Fruit fly (Drosophila melanogaster) whole organism, embryonic: ENCODE measurements around the gene eIF3d2.
A peak's percentile ranks its signal among the peaks of the same experiment; 100 is the strongest.

Experiments
- CG10979 ChIP-seq: fragments of 200-800 bp; sonication (Bioruptor generic); optimal IDR thresholded peaks from 2 replicates; lab custom pipeline; 2018; ENCODE audit warnings: missing biosample characterization, mild to moderate bottlenecking, missing genetic modification characterization, moderate library complexity
- CG11247 ChIP-seq: fragments of 200-800 bp; sonication (Bioruptor generic); IDR thresholded peaks from 2 replicates; pipeline ENCODE4 v1.3.6; 2022; ENCODE audit warnings: missing biosample characterization, missing genetic modification characterization
- CG11695 ChIP-seq: fragments of 200-800 bp; sonication (Bioruptor generic); IDR thresholded peaks from 3 replicates; pipeline ENCODE4 v1.3.6; 2022; ENCODE audit warnings: missing biosample characterization, missing genetic modification characterization
- CG12236 ChIP-seq: fragments of 200-800 bp; sonication (Bioruptor generic); optimal IDR thresholded peaks from 2 replicates; lab custom pipeline; 2016; ENCODE audit warnings: missing biosample characterization, missing genetic modification characterization
- CG12744 ChIP-seq: fragments of 200-800 bp; sonication (Bioruptor generic); optimal IDR thresholded peaks from 2 replicates; lab custom pipeline; 2016; ENCODE audit warnings: missing biosample characterization, missing genetic modification characterization
- CG14441 ChIP-seq: fragments of 200-800 bp; sonication (Bioruptor generic); IDR thresholded peaks from 2 replicates; pipeline ENCODE4 v1.3.6; 2022; ENCODE audit warnings: missing biosample characterization, missing genetic modification characterization
- CG14860 ChIP-seq: fragments of 200-800 bp; sonication (Bioruptor generic); IDR thresholded peaks from 3 replicates; pipeline ENCODE4 v1.3.6; 2022; ENCODE audit warnings: missing biosample characterization, missing genetic modification characterization; ENCODE audit not compliant: partially characterized antibody
- CG15479 ChIP-seq: fragments of 200-800 bp; sonication (Bioruptor generic); optimal IDR thresholded peaks from 3 replicates; lab custom pipeline; 2019; ENCODE audit warnings: missing biosample characterization, mild to moderate bottlenecking, missing genetic modification characterization, moderate library complexity
- CG17802 ChIP-seq: fragments of 200-800 bp; sonication (Bioruptor generic); optimal IDR thresholded peaks from 2 replicates; lab custom pipeline; 2018; ENCODE audit warnings: missing biosample characterization, mild to moderate bottlenecking, missing genetic modification characterization, moderate library complexity
- CG18599 ChIP-seq: fragments of 200-800 bp; sonication (Bioruptor generic); optimal IDR thresholded peaks from 3 replicates; lab custom pipeline; 2017; ENCODE audit warnings: missing biosample characterization, missing genetic modification characterization, mild to moderate bottlenecking, moderate library complexity, missing genetic modification reagents
- CG3281 ChIP-seq: fragments of 200-800 bp; sonication (Bioruptor generic); optimal IDR thresholded peaks from 3 replicates; lab custom pipeline; 2017; ENCODE audit warnings: missing biosample characterization, mild to moderate bottlenecking, missing genetic modification characterization
- CG33557 ChIP-seq: fragments of 200-800 bp; sonication (Bioruptor generic); optimal IDR thresholded peaks from 2 replicates; lab custom pipeline; 2019; ENCODE audit warnings: missing biosample characterization, mild to moderate bottlenecking, missing genetic modification characterization, moderate library complexity
- CG34224 ChIP-seq: fragments of 200-800 bp; sonication (Bioruptor generic); IDR thresholded peaks from 3 replicates; pipeline ENCODE4 v1.3.6; 2022; ENCODE audit warnings: missing biosample characterization, missing genetic modification characterization; ENCODE audit not compliant: partially characterized antibody
- CG4707 ChIP-seq: fragments of 200-800 bp; sonication (Bioruptor generic); optimal IDR thresholded peaks from 2 replicates; lab custom pipeline; 2018; ENCODE audit warnings: missing biosample characterization, mild to moderate bottlenecking, missing genetic modification characterization, moderate library complexity
- CG7372 ChIP-seq: fragments of 200-800 bp; sonication (Bioruptor generic); IDR thresholded peaks from 2 replicates; pipeline ENCODE4 v1.3.6; 2022; ENCODE audit warnings: missing biosample characterization, missing genetic modification characterization
- CG7928 ChIP-seq: fragments of 200-800 bp; sonication (Bioruptor generic); optimal IDR thresholded peaks from 2 replicates; lab custom pipeline; 2017; ENCODE audit warnings: missing biosample characterization, mild to moderate bottlenecking, missing genetic modification characterization
- CG7963 ChIP-seq: fragments of 200-800 bp; sonication (Bioruptor generic); IDR thresholded peaks from 3 replicates; pipeline ENCODE4 v1.3.6; 2022; ENCODE audit warnings: missing biosample characterization, missing genetic modification characterization; ENCODE audit not compliant: partially characterized antibody
- CG8388 ChIP-seq: fragments of 200-800 bp; sonication (Bioruptor generic); optimal IDR thresholded peaks from 2 replicates; lab custom pipeline; 2019; ENCODE audit warnings: missing biosample characterization, mild to moderate bottlenecking, missing genetic modification characterization, moderate library complexity
- CG9727 ChIP-seq: fragments of 200-800 bp; sonication (Bioruptor generic); optimal IDR thresholded peaks from 3 replicates; lab custom pipeline; 2017; ENCODE audit warnings: missing biosample characterization, mild to moderate bottlenecking, missing genetic modification characterization
- CkIIα-i1 ChIP-seq: fragments of 200-800 bp; sonication (Bioruptor generic); IDR thresholded peaks from 2 replicates; pipeline ENCODE4 v1.3.6; 2022; ENCODE audit warnings: missing biosample characterization, missing genetic modification characterization
- Eip74EF ChIP-seq, 2 experiments: fragments of 200-800 bp in 1 of 2; fragments of >200 bp in 1 of 2; sonication (Bioruptor generic) in 1 of 2; optimal IDR thresholded peaks; 2 replicates each; lab custom pipeline; 2017 to 2019; ENCODE audit warnings: missing biosample characterization in 2 of 2, missing genetic modification characterization in 2 of 2, mild to moderate bottlenecking in 1 of 2, moderate library complexity in 1 of 2
- HLH3B ChIP-seq: fragments of 200-800 bp; sonication (Bioruptor generic); IDR thresholded peaks from 2 replicates; pipeline ENCODE4 v1.3.6; 2022; ENCODE audit warnings: missing biosample characterization, missing genetic modification characterization
- Kr ChIP-seq: fragments of 200-800 bp; sonication (Bioruptor generic); optimal IDR thresholded peaks from 2 replicates; lab custom pipeline; 2017; ENCODE audit warnings: missing biosample characterization, mild to moderate bottlenecking, missing genetic modification characterization
- NC2α ChIP-seq: fragments of 200-800 bp; sonication (Bioruptor generic); optimal IDR thresholded peaks from 2 replicates; lab custom pipeline; 2016; ENCODE audit warnings: missing biosample characterization, missing genetic modification characterization
- Nf-YA ChIP-seq: fragments of 200-800 bp; sonication (Bioruptor generic); IDR thresholded peaks from 2 replicates; pipeline ENCODE4 v1.3.6; 2022; ENCODE audit warnings: missing biosample characterization, missing genetic modification characterization
- Oaz ChIP-seq: fragments of 200-800 bp; sonication (Bioruptor generic); IDR thresholded peaks from 2 replicates; pipeline ENCODE4 v1.3.6; 2022; ENCODE audit warnings: missing biosample characterization, missing genetic modification characterization
- Ptx1 ChIP-seq: fragments of 200-800 bp; sonication (Bioruptor generic); IDR thresholded peaks from 2 replicates; pipeline ENCODE4 v1.3.6; 2022; ENCODE audit warnings: missing biosample characterization, missing genetic modification characterization
- Sin3A ChIP-seq: fragments of >200 bp; optimal IDR thresholded peaks from 2 replicates; lab custom pipeline; 2018
- ac ChIP-seq: fragments of 200-800 bp; sonication (Bioruptor generic); optimal IDR thresholded peaks from 3 replicates; lab custom pipeline; 2017; ENCODE audit warnings: missing biosample characterization, mild to moderate bottlenecking, missing genetic modification characterization
- az2 ChIP-seq: fragments of 200-800 bp; sonication (Bioruptor generic); optimal IDR thresholded peaks from 3 replicates; lab custom pipeline; 2016; ENCODE audit warnings: missing biosample characterization, missing genetic modification characterization
- bbx ChIP-seq: fragments of 200-800 bp; sonication (Bioruptor generic); IDR thresholded peaks from 2 replicates; pipeline ENCODE4 v1.3.6; 2022; ENCODE audit warnings: missing biosample characterization, missing genetic modification characterization; ENCODE audit not compliant: partially characterized antibody
- bcd ChIP-seq: fragments of 200-800 bp; sonication (Bioruptor generic); optimal IDR thresholded peaks from 2 replicates; lab custom pipeline; 2017; ENCODE audit warnings: missing biosample characterization, mild to moderate bottlenecking, missing genetic modification characterization
- crc ChIP-seq: fragments of 200-800 bp; sonication (Bioruptor generic); optimal IDR thresholded peaks from 2 replicates; lab custom pipeline; 2016; ENCODE audit warnings: missing biosample characterization, missing genetic modification characterization
- dati ChIP-seq: fragments of 200-800 bp; sonication (Bioruptor generic); IDR thresholded peaks from 2 replicates; pipeline ENCODE4 v1.3.6; 2022; ENCODE audit warnings: missing biosample characterization, missing genetic modification characterization
- dpn ChIP-seq, 2 experiments: fragments of 200-800 bp; sonication (Bioruptor generic); optimal IDR thresholded peaks; 3 replicates each; lab custom pipeline; 2016; ENCODE audit warnings: missing biosample characterization in 2 of 2, missing genetic modification characterization in 2 of 2
- ems ChIP-seq: fragments of 200-800 bp; sonication (Bioruptor generic); optimal IDR thresholded peaks from 3 replicates; lab custom pipeline; 2016; ENCODE audit warnings: missing biosample characterization, missing genetic modification characterization
- ewg ChIP-seq: fragments of 200-800 bp; sonication (Bioruptor generic); optimal IDR thresholded peaks from 3 replicates; lab custom pipeline; 2017; ENCODE audit warnings: mild to moderate bottlenecking, missing biosample characterization, missing genetic modification reagents, missing genetic modification characterization
- gfzf ChIP-seq: fragments of 200-800 bp; sonication (Bioruptor generic); optimal IDR thresholded peaks from 2 replicates; lab custom pipeline; 2016; ENCODE audit warnings: missing biosample characterization, mild to moderate bottlenecking, missing genetic modification characterization, moderate library complexity
- gt ChIP-seq: fragments of 200-800 bp; sonication (Bioruptor generic); IDR thresholded peaks from 2 replicates; pipeline ENCODE4 v1.3.6; 2022; ENCODE audit warnings: missing biosample characterization, missing genetic modification characterization
- ham ChIP-seq: fragments of 200-800 bp; sonication (Bioruptor generic); IDR thresholded peaks from 2 replicates; pipeline ENCODE4 v1.3.6; 2022; ENCODE audit warnings: missing biosample characterization, missing genetic modification characterization
- klu ChIP-seq: fragments of 200-800 bp; sonication (Bioruptor generic); IDR thresholded peaks from 2 replicates; pipeline ENCODE4 v1.3.6; 2022; ENCODE audit warnings: missing biosample characterization, missing genetic modification characterization
- peb ChIP-seq: fragments of 200-800 bp; sonication (Bioruptor generic); IDR thresholded peaks from 2 replicates; pipeline ENCODE4 v1.3.6; 2022; ENCODE audit warnings: missing biosample characterization, missing genetic modification characterization
- pzg ChIP-seq: fragments of 200-800 bp; sonication (Bioruptor generic); optimal IDR thresholded peaks from 3 replicates; lab custom pipeline; 2018; ENCODE audit warnings: missing biosample characterization, mild to moderate bottlenecking, missing genetic modification characterization, moderate library complexity
- ranshi ChIP-seq: fragments of 200-800 bp; sonication (Bioruptor generic); IDR thresholded peaks from 2 replicates; pipeline ENCODE4 v1.3.6; 2022; ENCODE audit warnings: missing biosample characterization, missing genetic modification characterization
- schlank ChIP-seq: fragments of 200-800 bp; sonication (Bioruptor generic); optimal IDR thresholded peaks from 2 replicates; lab custom pipeline; 2018; ENCODE audit warnings: missing biosample characterization, mild to moderate bottlenecking, missing genetic modification characterization
- stc ChIP-seq: fragments of 200-800 bp; sonication (Bioruptor generic); IDR thresholded peaks from 2 replicates; pipeline ENCODE4 v1.3.6; 2022; ENCODE audit warnings: missing biosample characterization, missing genetic modification characterization
- tap ChIP-seq: fragments of 200-800 bp; optimal IDR thresholded peaks from 3 replicates; lab custom pipeline; 2019; ENCODE audit warnings: missing biosample characterization, mild to moderate bottlenecking, missing genetic modification characterization, moderate library complexity
- twi ChIP-seq: fragments of 200-800 bp; optimal IDR thresholded peaks from 2 replicates; lab custom pipeline; 2019; ENCODE audit warnings: missing biosample characterization, mild to moderate bottlenecking, missing genetic modification characterization, moderate library complexity
- zen2 ChIP-seq: fragments of 200-800 bp; sonication (Bioruptor generic); IDR thresholded peaks from 3 replicates; pipeline ENCODE4 v1.3.6; 2022; ENCODE audit warnings: missing biosample characterization, missing genetic modification characterization; ENCODE audit not compliant: partially characterized antibody

eIF3d2 gene

dm6 chr3R:12221366-12221916 lies 26.6 kb upstream of the eIF3d2 start, which contains the start of gene CG4860 (continued):
- TF ChIP-seq ac (GFP tag; lab: Kevin White, UChicago) (no peak), CG14860 (GFP tag; lab: Robert Waterston, UW) (no peak), CG4707 (GFP tag; lab: Kevin White, UChicago) (no peak), CG12744 (GFP tag; lab: Kevin White, UChicago) (peak; percentile 85), gt (GFP tag; lab: Robert Waterston, UW) (0 out of 2 replicates have a peak, but pooled peaks have one; percentile 14), bcd (peak; percentile 91), Oaz (GFP tag; lab: Robert Waterston, UW) (0 out of 2 replicates have a peak, but pooled peaks have one; percentile 16), Sin3A (lab: Kevin White, UChicago) (no peak), pzg (peak; percentile 5), tap (tag; lab: Kevin White, UChicago) (peak; percentile 63), ewg (GFP tag; lab: Kevin White, UChicago) (peak; percentile 58), CG8388 (GFP tag; lab: Kevin White, UChicago) (peak; percentile 82), Eip74EF (GFP tag; optimal IDR thresholded peaks at IDR 0.05; lab: Kevin White, UChicago) (no peak), ranshi (GFP tag; lab: Robert Waterston, UW) (peak; percentile 75; the same call in 1 of the 2 replicates), NC2α (peak; percentile 56), Ptx1 (peak; percentile 91), CG15479 (GFP tag; lab: Kevin White, UChicago) (no peak), CG7963 (GFP tag; lab: Robert Waterston, UW) (no peak), Nf-YA (GFP tag; lab: Robert Waterston, UW) (peak; percentile 68), CG34224 (GFP tag; lab: Robert Waterston, UW) (no peak), bbx (0 out of 2 replicates have a peak, but pooled peaks have one; percentile 20), ham (GFP tag; lab: Robert Waterston, UW) (0 out of 2 replicates have a peak, but pooled peaks have one; percentile 5), CG7928 (peak; percentile 57), dpn (GFP tag; optimal IDR thresholded peaks at IDR 0.05; lab: Kevin White, UChicago) (peak; percentile 89 to 92), gfzf (no peak), CG14441 (GFP tag; lab: Robert Waterston, UW) (peak; percentile 89), CG12236 (GFP tag; lab: Kevin White, UChicago) (peak; percentile 65), HLH3B (GFP tag; lab: Robert Waterston, UW) (peak; percentile 86), CG11695 (GFP tag; lab: Robert Waterston, UW) (peak; percentile 92), klu (peak; percentile 78), stc (peak; percentile 83), az2 (GFP tag; lab: Kevin White, UChicago) (peak; percentile 91), ems (GFP tag; lab: Kevin White, UChicago) (peak; percentile 85), CG11247 (GFP tag; lab: Robert Waterston, UW) (peak; percentile 88), CG9727 (GFP tag; lab: Kevin White, UChicago) (peak; percentile 79), twi (tag; lab: Kevin White, UChicago) (no peak), peb (GFP tag; lab: Robert Waterston, UW) (peak; percentile 36; the same call in 1 of the 2 replicates), CG7372 (peak; percentile 87), CkIIα-i1 (GFP tag; lab: Robert Waterston, UW) (no peak), CG3281 (peak; percentile 89), Kr (GFP tag; lab: Kevin White, UChicago) (no peak), CG18599 (GFP tag; lab: Kevin White, UChicago) (peak; percentile 89), zen2 (GFP tag; lab: Robert Waterston, UW) (no peak), CG17802 (tag; lab: Kevin White, UChicago) (no peak), CG10979 (peak; percentile 76), schlank (tag; lab: Kevin White, UChicago) (peak; percentile 79), crc (GFP tag; lab: Kevin White, UChicago) (peak; percentile 75), dati (GFP tag; lab: Robert Waterston, UW) (peak; percentile 43; the same call in 1 of the 2 replicates), CG33557 (GFP tag; lab: Kevin White, UChicago) (no peak)
